Worm (Caenorhabditis elegans) whole organism, L4/young adult: ENCODE measurements around the gene tag-30.

Experiments
- W03F9.2 ChIP-seq: fragments of 150-350 bp; optimal IDR thresholded peaks from 2 replicates; lab custom pipeline; 2014; ENCODE audit warnings: missing biosample characterization, missing genetic modification characterization
- dao-5 ChIP-seq: sonication (generic microtip); optimal IDR thresholded peaks from 2 replicates; lab custom pipeline; 2016; ENCODE audit warnings: missing genotype, missing genetic modification characterization, moderate library complexity, missing compliant biosample characterization
- him-1 ChIP-seq: sonication (generic microtip); optimal IDR thresholded peaks from 2 replicates; lab custom pipeline; 2016; ENCODE audit warnings: missing genotype, missing genetic modification reagents, missing genetic modification characterization, missing compliant biosample characterization

ce11 chrIV:11801078-11801477 is 53.9 kb downstream of the tag-30 start, which contains the start of gene dyf-18:
- TF ChIP-seq him-1 (tag; lab: Kevin White, UChicago) (no peak), dao-5 (tag; lab: Kevin White, UChicago) (no peak), W03F9.2 (tag; lab: Kevin White, UChicago) (no peak)
